Fruit fly (Drosophila melanogaster) whole organism, embryonic: Measurements from ENCODE around the gene CkIIalpha-i3.

Experiments used
- CG10147 ChIP-seq: fragments of 200-800 bp; sonication (Bioruptor generic); optimal IDR thresholded peaks from 2 replicates; lab custom pipeline; 2019; ENCODE audit warnings: missing biosample characterization, mild to moderate bottlenecking, missing genetic modification characterization, moderate library complexity
- CG11723 ChIP-seq: fragments of 200-800 bp; sonication (Bioruptor generic); optimal IDR thresholded peaks from 2 replicates; lab custom pipeline; 2017; ENCODE audit warnings: missing biosample characterization, mild to moderate bottlenecking, missing genetic modification characterization
- CG12942 ChIP-seq: fragments of 200-800 bp; sonication (Bioruptor generic); optimal IDR thresholded peaks from 3 replicates; lab custom pipeline; 2016; ENCODE audit warnings: missing biosample characterization, missing genetic modification characterization
- CG15073 ChIP-seq: fragments of 200-800 bp; sonication (Bioruptor generic); optimal IDR thresholded peaks from 2 replicates; lab custom pipeline; 2016; ENCODE audit warnings: missing biosample characterization, missing genetic modification characterization
- CG17186 ChIP-seq: fragments of 200-800 bp; sonication (Bioruptor generic); optimal IDR thresholded peaks from 3 replicates; lab custom pipeline; 2017; ENCODE audit warnings: missing biosample characterization, missing genetic modification reagents, missing genetic modification characterization
- CG17612 ChIP-seq: fragments of 200-800 bp; sonication (Bioruptor generic); IDR thresholded peaks from 2 replicates; pipeline ENCODE4 v1.3.6; 2022; ENCODE audit warnings: missing biosample characterization, missing genetic modification characterization
- CG1832 ChIP-seq: fragments of 200-800 bp; sonication (Bioruptor generic); optimal IDR thresholded peaks from 2 replicates; lab custom pipeline; 2017; ENCODE audit warnings: missing biosample characterization, mild to moderate bottlenecking, missing genetic modification characterization, inconsistent platforms
- CG2889 ChIP-seq: fragments of 200-800 bp; sonication (Bioruptor generic); IDR thresholded peaks from 3 replicates; pipeline ENCODE4 v1.3.6; 2022; ENCODE audit warnings: missing biosample characterization, missing genetic modification characterization
- CG34224 ChIP-seq: fragments of 200-800 bp; sonication (Bioruptor generic); IDR thresholded peaks from 3 replicates; pipeline ENCODE4 v1.3.6; 2022; ENCODE audit warnings: missing biosample characterization, missing genetic modification characterization; ENCODE audit not compliant: partially characterized antibody
- CG3726 ChIP-seq: fragments of 200-800 bp; sonication (Bioruptor generic); IDR thresholded peaks from 3 replicates; pipeline ENCODE4, ENCODE4 v1.3.6; 2022; ENCODE audit warnings: missing biosample characterization, missing genetic modification characterization
- CG3847 ChIP-seq: fragments of 200-800 bp; sonication (Bioruptor generic); IDR thresholded peaks from 2 replicates; pipeline ENCODE4 v1.3.6; 2022; ENCODE audit warnings: missing biosample characterization, missing genetic modification characterization
- CG4730 ChIP-seq: fragments of 200-800 bp; sonication (Bioruptor generic); IDR thresholded peaks from 2 replicates; pipeline ENCODE4 v1.3.6; 2022; ENCODE audit warnings: missing biosample characterization, missing genetic modification characterization
- CG8388 ChIP-seq: fragments of 200-800 bp; sonication (Bioruptor generic); optimal IDR thresholded peaks from 2 replicates; lab custom pipeline; 2019; ENCODE audit warnings: missing biosample characterization, mild to moderate bottlenecking, missing genetic modification characterization, moderate library complexity
- CTCF ChIP-seq: fragments of 200-800 bp; sonication (Bioruptor generic); optimal IDR thresholded peaks from 2 replicates; lab custom pipeline; 2017; ENCODE audit warnings: missing biosample characterization, mild to moderate bottlenecking, missing genetic modification characterization, moderate library complexity
- D19A ChIP-seq: fragments of 200-800 bp; optimal IDR thresholded peaks from 3 replicates; lab custom pipeline; 2019; ENCODE audit warnings: missing biosample characterization, mild to moderate bottlenecking, missing genetic modification characterization, moderate library complexity
- D19B ChIP-seq: fragments of 200-800 bp; sonication (Bioruptor generic); optimal IDR thresholded peaks from 2 replicates; lab custom pipeline; 2017; ENCODE audit warnings: missing biosample characterization, mild to moderate bottlenecking, missing genetic modification characterization
- Dek ChIP-seq: fragments of 200-800 bp; sonication (Bioruptor generic); optimal IDR thresholded peaks from 3 replicates; lab custom pipeline; 2019; ENCODE audit warnings: missing biosample characterization, mild to moderate bottlenecking, missing genetic modification characterization, moderate library complexity
- Dll ChIP-seq: fragments of 200-800 bp; sonication (Bioruptor generic); IDR thresholded peaks from 4 replicates; pipeline ENCODE4 v1.3.6; 2022; ENCODE audit warnings: missing biosample characterization, missing genetic modification characterization; ENCODE audit not compliant: partially characterized antibody
- Fer2 ChIP-seq: fragments of 200-800 bp; sonication (Bioruptor generic); optimal IDR thresholded peaks from 2 replicates; lab custom pipeline; 2018; ENCODE audit warnings: missing biosample characterization, mild to moderate bottlenecking, missing genetic modification characterization, moderate library complexity
- Hr78 ChIP-seq, 2 experiments: fragments of 200-800 bp in 1 of 2; fragments of >200 bp in 1 of 2; sonication (Bioruptor generic) in 1 of 2; optimal IDR thresholded peaks; 2 replicates each; lab custom pipeline; 2017 to 2019; ENCODE audit warnings: missing biosample characterization in 2 of 2, missing genetic modification characterization in 2 of 2, mild to moderate bottlenecking in 1 of 2, moderate library complexity in 1 of 2
- Lpt ChIP-seq: fragments of >200 bp; optimal IDR thresholded peaks from 2 replicates; lab custom pipeline; 2018; ENCODE audit warnings: missing biosample characterization, missing genetic modification characterization
- Oaz ChIP-seq: fragments of 200-800 bp; sonication (Bioruptor generic); IDR thresholded peaks from 2 replicates; pipeline ENCODE4 v1.3.6; 2022; ENCODE audit warnings: missing biosample characterization, missing genetic modification characterization
- Pdp1 ChIP-seq, 2 experiments: fragments of 200-800 bp; sonication (Bioruptor generic); optimal IDR thresholded peaks; 3 replicates each; lab custom pipeline; 2016; ENCODE audit warnings: missing biosample characterization in 2 of 2, missing genetic modification characterization in 2 of 2, mild to moderate bottlenecking in 1 of 2, moderate library complexity in 1 of 2
- Rfx ChIP-seq: fragments of 200-800 bp; sonication (Bioruptor generic); IDR thresholded peaks from 2 replicates; pipeline ENCODE4 v1.3.6; 2022; ENCODE audit warnings: missing biosample characterization, missing genetic modification characterization
- Sox100B ChIP-seq: fragments of 200-800 bp; sonication (Bioruptor generic); optimal IDR thresholded peaks from 3 replicates; lab custom pipeline; 2018; ENCODE audit warnings: missing biosample characterization, mild to moderate bottlenecking, missing genetic modification characterization
- cato ChIP-seq: fragments of 200-800 bp; sonication (Bioruptor generic); optimal IDR thresholded peaks from 2 replicates; lab custom pipeline; 2016; ENCODE audit warnings: missing biosample characterization, missing genetic modification characterization, borderline replicate concordance
- croc ChIP-seq: fragments of 200-800 bp; sonication (Bioruptor generic); conservative IDR thresholded peaks from 3 replicates; pipeline ENCODE4 v1.3.6; 2022; ENCODE audit warnings: missing biosample characterization, missing genetic modification characterization
- dm ChIP-seq: fragments of 200-800 bp; sonication (Bioruptor generic); optimal IDR thresholded peaks from 3 replicates; lab custom pipeline; 2016; ENCODE audit warnings: missing biosample characterization, missing genetic modification characterization
- fd3F ChIP-seq: fragments of 200-800 bp; sonication (Bioruptor generic); optimal IDR thresholded peaks from 2 replicates; lab custom pipeline; 2018; ENCODE audit warnings: missing biosample characterization, mild to moderate bottlenecking, missing genetic modification characterization, moderate library complexity
- gro ChIP-seq: fragments of 200-800 bp; sonication (Bioruptor generic); optimal IDR thresholded peaks from 2 replicates; lab custom pipeline; 2016; ENCODE audit warnings: missing biosample characterization, missing genetic modification characterization
- gsb-n ChIP-seq: fragments of 200-800 bp; sonication (Bioruptor generic); optimal IDR thresholded peaks from 3 replicates; lab custom pipeline; 2018; ENCODE audit warnings: missing biosample characterization, mild to moderate bottlenecking, missing genetic modification characterization
- her ChIP-seq: fragments of 200-800 bp; sonication (Bioruptor generic); optimal IDR thresholded peaks from 2 replicates; lab custom pipeline; 2016; ENCODE audit warnings: missing biosample characterization, missing genetic modification characterization
- nerfin-1 ChIP-seq: fragments of 200-800 bp; sonication (Bioruptor generic); optimal IDR thresholded peaks from 3 replicates; lab custom pipeline; 2019; ENCODE audit warnings: missing biosample characterization, mild to moderate bottlenecking, missing genetic modification characterization, moderate library complexity
- nom ChIP-seq: fragments of 200-800 bp; sonication (Bioruptor generic); optimal IDR thresholded peaks from 2 replicates; lab custom pipeline; 2017; ENCODE audit warnings: missing biosample characterization, missing genetic modification characterization, mild to moderate bottlenecking, moderate library complexity, missing genetic modification reagents
- p53 ChIP-seq: fragments of 200-800 bp; sonication (Bioruptor generic); optimal IDR thresholded peaks from 2 replicates; lab custom pipeline; 2016; ENCODE audit warnings: missing biosample characterization, missing genetic modification characterization
- pan ChIP-seq, 4 experiments: fragments of >200 bp in 3 of 4; fragments of 200-800 bp in 1 of 4; sonication (Bioruptor generic) in 1 of 4; optimal IDR thresholded peaks in 3 of 4; IDR thresholded peaks in 1 of 4; 2 replicates each; pipeline versions ENCODE4 v1.3.6 to Lab custom; 2017 to 2022; ENCODE audit warnings: missing biosample characterization in 2 of 4, missing genetic modification characterization in 2 of 4, mixed read lengths in 1 of 4
- pita ChIP-seq: fragments of 200-800 bp; sonication (Bioruptor generic); optimal IDR thresholded peaks from 2 replicates; lab custom pipeline; 2017; ENCODE audit warnings: missing biosample characterization, mild to moderate bottlenecking, missing genetic modification characterization
- sc ChIP-seq, 3 experiments: fragments of >200 bp in 2 of 3; fragments of 200-800 bp in 1 of 3; sonication (Bioruptor generic) in 1 of 3; optimal IDR thresholded peaks; 2 replicates in 2 of 3; 3 replicates in 1 of 3; lab custom pipeline; 2017; ENCODE audit warnings: mild to moderate bottlenecking in 1 of 3, missing biosample characterization in 1 of 3, missing genetic modification characterization in 1 of 3, missing genetic modification reagents in 1 of 3
- sens-2 ChIP-seq: fragments of 200-800 bp; sonication (Bioruptor generic); IDR thresholded peaks from 2 replicates; pipeline ENCODE4 v1.3.6; 2022; ENCODE audit warnings: missing biosample characterization, missing genetic modification characterization
- shn ChIP-seq: fragments of 200-800 bp; sonication (Bioruptor generic); optimal IDR thresholded peaks from 3 replicates; lab custom pipeline; 2016; ENCODE audit warnings: missing biosample characterization, missing genetic modification characterization
- slbo ChIP-seq: fragments of 200-800 bp; sonication (Bioruptor generic); IDR thresholded peaks from 2 replicates; pipeline ENCODE4 v1.3.6; 2022; ENCODE audit warnings: missing biosample characterization, missing genetic modification characterization
- so ChIP-seq: fragments of 200-800 bp; sonication (Bioruptor generic); IDR thresholded peaks from 3 replicates; pipeline ENCODE4 v1.3.6; 2022; ENCODE audit warnings: missing biosample characterization, missing genetic modification characterization
- sqz ChIP-seq: fragments of 200-800 bp; sonication (Bioruptor generic); optimal IDR thresholded peaks from 3 replicates; lab custom pipeline; 2018; ENCODE audit warnings: missing biosample characterization, mild to moderate bottlenecking, missing genetic modification characterization
- tio ChIP-seq: fragments of 200-800 bp; sonication (Bioruptor generic); optimal IDR thresholded peaks from 2 replicates; lab custom pipeline; 2017; ENCODE audit warnings: missing biosample characterization, missing genetic modification characterization, inconsistent platforms
- tna ChIP-seq: fragments of 200-800 bp; sonication (Bioruptor generic); IDR thresholded peaks from 2 replicates; pipeline ENCODE4 v1.3.6; 2022; ENCODE audit warnings: missing biosample characterization, missing genetic modification characterization; ENCODE audit not compliant: partially characterized antibody
- unc-4 ChIP-seq: fragments of 200-800 bp; sonication (Bioruptor generic); IDR thresholded peaks from 2 replicates; pipeline ENCODE4 v1.3.6; 2022; ENCODE audit warnings: missing biosample characterization, missing genetic modification characterization; ENCODE audit not compliant: partially characterized antibody
- yki ChIP-seq: fragments of >200 bp; optimal IDR thresholded peaks from 3 replicates; lab custom pipeline; 2018
- zen ChIP-seq: fragments of 200-800 bp; sonication (Bioruptor generic); optimal IDR thresholded peaks from 3 replicates; lab custom pipeline; 2018; ENCODE audit warnings: missing biosample characterization, mild to moderate bottlenecking, missing genetic modification characterization, moderate library complexity

The CkIIalpha-i3 gene

DNA sequence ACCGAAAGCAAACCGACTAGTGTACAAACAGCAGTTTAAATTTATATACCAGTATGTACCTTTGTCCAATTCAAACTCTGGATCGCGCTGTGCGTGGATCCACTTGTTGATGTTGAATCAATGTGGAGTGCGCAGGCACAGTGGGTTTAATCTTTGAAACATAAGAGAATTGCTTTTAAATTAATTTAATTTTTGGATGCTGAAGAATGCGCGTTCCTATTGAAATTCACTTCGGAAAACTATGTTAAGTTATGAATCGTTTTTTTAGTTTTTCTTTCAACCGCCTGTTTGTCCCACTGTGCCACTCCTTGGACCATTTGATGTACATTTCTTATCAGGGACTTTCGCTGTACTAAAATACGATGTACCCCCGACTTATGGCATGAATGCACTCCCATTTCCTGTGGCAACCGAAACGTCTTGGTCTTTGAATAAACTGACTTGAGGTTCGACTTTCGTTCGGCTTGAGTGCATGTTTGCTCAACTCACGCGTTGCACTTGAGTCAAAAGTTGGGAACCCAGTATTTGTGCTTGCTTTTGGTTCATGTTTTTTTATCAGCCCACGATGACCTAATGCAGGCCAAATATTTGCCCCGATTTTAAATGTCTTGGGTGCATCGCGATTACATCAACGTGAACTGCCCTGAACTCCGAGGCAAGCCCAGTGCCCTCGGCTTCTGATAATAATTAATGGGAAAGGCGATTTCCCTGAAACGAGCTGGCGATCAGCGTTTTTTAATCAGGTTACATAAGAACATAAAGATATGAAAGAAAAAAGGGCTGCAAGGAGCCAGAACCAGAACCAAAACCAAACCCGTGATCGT, 14.3 kb upstream of the CkIIalpha-i3 start (continued):
- peak; percentile 82 for TF ChIP-seq Rfx (GFP tag; lab: Robert Waterston, UW)
- peak; percentile 36 for TF ChIP-seq D19B (GFP tag; lab: Kevin White, UChicago)
- peak; percentile 90 for TF ChIP-seq her (GFP tag; lab: Kevin White, UChicago)
- TF ChIP-seq sc (optimal IDR thresholded peaks at IDR 0.05; lab: Kevin White, UChicago), result no peak
- peak; percentile 98 for TF ChIP-seq sc (GFP tag; optimal IDR thresholded peaks at IDR 0.05; lab: Kevin White, UChicago)
- no peak for TF ChIP-seq unc-4 (GFP tag; lab: Robert Waterston, UW)
- TF ChIP-seq Lpt (GFP tag; lab: Kevin White, UChicago), result no peak
- TF ChIP-seq CG3726 (GFP tag; lab: Robert Waterston, UW), result peak; percentile 96
- TF ChIP-seq yki, result no peak
- peak; percentile 70 for TF ChIP-seq Oaz (GFP tag; lab: Robert Waterston, UW)
- TF ChIP-seq CG17612 (GFP tag; lab: Robert Waterston, UW), result peak; percentile 82
- no peak for TF ChIP-seq pan (optimal IDR thresholded peaks at IDR 0.05; lab: Kevin White, UChicago)
- peak in 1 of 2 experiments; percentile 91 for TF ChIP-seq pan (GFP tag; optimal IDR thresholded peaks at IDR 0.05 in 1 of 2, IDR thresholded peaks at IDR 0.05 in 1 of 2)
- peak; percentile 87 for TF ChIP-seq shn
- peak; percentile 88 for TF ChIP-seq nerfin-1 (tag; lab: Kevin White, UChicago)
- TF ChIP-seq tna, result no peak
- TF ChIP-seq CG17186, result peak; percentile 83
- peak; percentile 96 for TF ChIP-seq sens-2 (GFP tag; lab: Robert Waterston, UW)
- peak; percentile 84 to 94 for TF ChIP-seq Pdp1 (GFP tag; optimal IDR thresholded peaks at IDR 0.05; lab: Kevin White, UChicago)
- peak; percentile 96 for TF ChIP-seq croc
- TF ChIP-seq Fer2 (tag; lab: Kevin White, UChicago), result peak; percentile 2
- TF ChIP-seq CG1832 (GFP tag; lab: Kevin White, UChicago), result no peak
- peak; percentile 33 for TF ChIP-seq fd3F
- TF ChIP-seq CG34224 (GFP tag; lab: Robert Waterston, UW), result no peak
- peak; percentile 98 for TF ChIP-seq gsb-n (tag; lab: Kevin White, UChicago)
- TF ChIP-seq gro, result peak; percentile 72
- TF ChIP-seq cato, result peak; percentile 93
- peak; percentile 74 for TF ChIP-seq slbo
- peak; percentile 92 for TF ChIP-seq sqz (GFP tag; lab: Kevin White, UChicago)
- peak; percentile 83 for TF ChIP-seq nom (GFP tag; lab: Kevin White, UChicago)
- peak; percentile 70 for TF ChIP-seq CG3847
- TF ChIP-seq CG12942 (GFP tag; lab: Kevin White, UChicago), result peak; percentile 82
- TF ChIP-seq p53 (GFP tag; lab: Kevin White, UChicago), result peak; percentile 88
- TF ChIP-seq Hr78 (GFP tag; optimal IDR thresholded peaks at IDR 0.05; lab: Kevin White, UChicago), result peak in 1 of 2 experiments; percentile 83
- peak; percentile 83 for TF ChIP-seq CG4730
- peak; percentile 93 for TF ChIP-seq Sox100B
- peak; percentile 93 for TF ChIP-seq D19A (tag; lab: Kevin White, UChicago)
- TF ChIP-seq Dek, result peak; percentile 53
- peak; percentile 90 for TF ChIP-seq dm (GFP tag; lab: Kevin White, UChicago)
- TF ChIP-seq CG15073 (GFP tag; lab: Kevin White, UChicago), result peak; percentile 80
- peak; percentile 94 for TF ChIP-seq zen
- TF ChIP-seq CG2889, result peak; percentile 83; the same call in 2 of the 3 replicates
- TF ChIP-seq CG10147 (GFP tag; lab: Kevin White, UChicago), result peak; percentile 59
- TF ChIP-seq CTCF (GFP tag; lab: Kevin White, UChicago), result peak; percentile 59
- TF ChIP-seq CG8388 (GFP tag; lab: Kevin White, UChicago), result peak; percentile 97
- TF ChIP-seq so (GFP tag; lab: Robert Waterston, UW), result peak; percentile 89
- TF ChIP-seq Dll (GFP tag; lab: Robert Waterston, UW), result no peak
- TF ChIP-seq CG11723, result peak; percentile 85
- TF ChIP-seq tio (GFP tag; lab: Kevin White, UChicago), result peak; percentile 92
- TF ChIP-seq pita, result no peak
